Fruit fly (Drosophila melanogaster) whole organism, embryonic: ENCODE results near the gene Drs.

Source experiments
- CG10979 ChIP-seq: fragments of 200-800 bp; sonication (Bioruptor generic); optimal IDR thresholded peaks from 2 replicates; lab custom pipeline; 2018; ENCODE audit warnings: missing biosample characterization, mild to moderate bottlenecking, missing genetic modification characterization, moderate library complexity
- CG11085 ChIP-seq: fragments of 200-800 bp; sonication (Bioruptor generic); IDR thresholded peaks from 2 replicates; pipeline ENCODE4 v1.3.6; 2022; ENCODE audit warnings: missing biosample characterization, missing genetic modification characterization
- CG11398 ChIP-seq: fragments of 200-800 bp; sonication (Bioruptor generic); optimal IDR thresholded peaks from 2 replicates; lab custom pipeline; 2016; ENCODE audit warnings: missing biosample characterization, missing genetic modification characterization
- CG12071 ChIP-seq: fragments of 200-800 bp; sonication (Bioruptor generic); optimal IDR thresholded peaks from 3 replicates; lab custom pipeline; 2018; ENCODE audit warnings: missing biosample characterization, mild to moderate bottlenecking, missing genetic modification characterization
- CG14014 ChIP-seq: fragments of 200-800 bp; sonication (Bioruptor generic); IDR thresholded peaks from 2 replicates; pipeline ENCODE4 v1.3.6; 2022; ENCODE audit warnings: missing biosample characterization, missing genetic modification characterization
- CG14667 ChIP-seq: fragments of 200-800 bp; sonication (Bioruptor generic); IDR thresholded peaks from 2 replicates; pipeline ENCODE4 v1.3.6; 2022; ENCODE audit warnings: missing biosample characterization, missing genetic modification characterization
- CG15073 ChIP-seq: fragments of 200-800 bp; sonication (Bioruptor generic); optimal IDR thresholded peaks from 2 replicates; lab custom pipeline; 2016; ENCODE audit warnings: missing biosample characterization, missing genetic modification characterization
- CG16813 ChIP-seq: fragments of 200-800 bp; sonication (Bioruptor generic); IDR thresholded peaks from 3 replicates; pipeline ENCODE4 v1.3.6; 2022; ENCODE audit warnings: missing biosample characterization, missing genetic modification characterization; ENCODE audit not compliant: partially characterized antibody
- CG16815 ChIP-seq: fragments of 200-800 bp; sonication (Bioruptor generic); optimal IDR thresholded peaks from 3 replicates; lab custom pipeline; 2017; ENCODE audit warnings: missing biosample characterization, mild to moderate bottlenecking, missing genetic modification characterization
- CG17829 ChIP-seq: fragments of 200-800 bp; optimal IDR thresholded peaks from 2 replicates; lab custom pipeline; 2019; ENCODE audit warnings: missing biosample characterization, mild to moderate bottlenecking, missing genetic modification characterization, moderate library complexity
- CG2889 ChIP-seq: fragments of 200-800 bp; sonication (Bioruptor generic); IDR thresholded peaks from 3 replicates; pipeline ENCODE4 v1.3.6; 2022; ENCODE audit warnings: missing biosample characterization, missing genetic modification characterization
- CG31441 ChIP-seq: fragments of 200-800 bp; sonication (Bioruptor generic); IDR thresholded peaks from 2 replicates; pipeline ENCODE4 v1.3.6; 2022; ENCODE audit warnings: missing biosample characterization, missing genetic modification characterization
- CG3995 ChIP-seq: fragments of 200-800 bp; sonication (Bioruptor generic); optimal IDR thresholded peaks from 3 replicates; lab custom pipeline; 2016; ENCODE audit warnings: missing biosample characterization, missing genetic modification characterization
- CG4424 ChIP-seq: fragments of 200-800 bp; sonication (Bioruptor generic); optimal IDR thresholded peaks from 3 replicates; lab custom pipeline; 2016; ENCODE audit warnings: missing biosample characterization, missing genetic modification characterization
- CG4730 ChIP-seq: fragments of 200-800 bp; sonication (Bioruptor generic); IDR thresholded peaks from 2 replicates; pipeline ENCODE4 v1.3.6; 2022; ENCODE audit warnings: missing biosample characterization, missing genetic modification characterization
- CG4854 ChIP-seq: fragments of 200-800 bp; sonication (Bioruptor generic); optimal IDR thresholded peaks from 2 replicates; lab custom pipeline; 2016; ENCODE audit warnings: missing biosample characterization, missing genetic modification characterization, inconsistent platforms
- CG5180 ChIP-seq: fragments of 200-800 bp; sonication (Bioruptor generic); optimal IDR thresholded peaks from 3 replicates; lab custom pipeline; 2017; ENCODE audit warnings: missing biosample characterization, missing genetic modification characterization, mild to moderate bottlenecking, moderate library complexity, missing genetic modification reagents
- CG7745 ChIP-seq: fragments of 200-800 bp; sonication (Bioruptor generic); optimal IDR thresholded peaks from 2 replicates; lab custom pipeline; 2018; ENCODE audit warnings: missing biosample characterization, mild to moderate bottlenecking, missing genetic modification characterization, moderate library complexity
- CG7839 ChIP-seq: fragments of 200-800 bp; sonication (Bioruptor generic); optimal IDR thresholded peaks from 3 replicates; lab custom pipeline; 2018; ENCODE audit warnings: missing biosample characterization, mild to moderate bottlenecking, missing genetic modification characterization, moderate library complexity
- CG8281 ChIP-seq: fragments of 200-800 bp; sonication (Bioruptor generic); optimal IDR thresholded peaks from 2 replicates; lab custom pipeline; 2018; ENCODE audit warnings: missing biosample characterization, mild to moderate bottlenecking, missing genetic modification characterization, moderate library complexity
- CG9727 ChIP-seq: fragments of 200-800 bp; sonication (Bioruptor generic); optimal IDR thresholded peaks from 3 replicates; lab custom pipeline; 2017; ENCODE audit warnings: missing biosample characterization, mild to moderate bottlenecking, missing genetic modification characterization
- CG9876 ChIP-seq: fragments of 200-800 bp; sonication (Bioruptor generic); optimal IDR thresholded peaks from 2 replicates; lab custom pipeline; 2016; ENCODE audit warnings: missing biosample characterization, missing genetic modification characterization
- CoRest ChIP-seq: fragments of 200-800 bp; sonication (Bioruptor generic); optimal IDR thresholded peaks from 3 replicates; lab custom pipeline; 2018; ENCODE audit warnings: missing biosample characterization, mild to moderate bottlenecking, missing genetic modification characterization, moderate library complexity
- Doc3 ChIP-seq: fragments of 200-800 bp; sonication (Bioruptor generic); IDR thresholded peaks from 3 replicates; pipeline ENCODE4 v1.3.6; 2022; ENCODE audit warnings: missing biosample characterization, missing genetic modification characterization; ENCODE audit not compliant: partially characterized antibody
- Eip74EF ChIP-seq, 2 experiments: fragments of 200-800 bp in 1 of 2; fragments of >200 bp in 1 of 2; sonication (Bioruptor generic) in 1 of 2; optimal IDR thresholded peaks; 2 replicates each; lab custom pipeline; 2017 to 2019; ENCODE audit warnings: missing biosample characterization in 2 of 2, missing genetic modification characterization in 2 of 2, mild to moderate bottlenecking in 1 of 2, moderate library complexity in 1 of 2
- HmgD ChIP-seq: fragments of 200-800 bp; sonication (Bioruptor generic); optimal IDR thresholded peaks from 3 replicates; lab custom pipeline; 2016; ENCODE audit warnings: missing biosample characterization, missing genetic modification characterization
- HmgZ ChIP-seq: fragments of 200-800 bp; sonication (Bioruptor generic); optimal IDR thresholded peaks from 2 replicates; lab custom pipeline; 2018; ENCODE audit warnings: missing biosample characterization, mild to moderate bottlenecking, missing genetic modification characterization
- Hmx ChIP-seq: fragments of 200-800 bp; sonication (Bioruptor generic); optimal IDR thresholded peaks from 2 replicates; lab custom pipeline; 2016; ENCODE audit warnings: missing biosample characterization, missing genetic modification characterization
- Hr51 ChIP-seq, 2 experiments: fragments of 200-800 bp; sonication (Bioruptor generic); optimal IDR thresholded peaks; 2 replicates in 1 of 2; 3 replicates in 1 of 2; lab custom pipeline; 2016 to 2018; ENCODE audit warnings: missing biosample characterization in 2 of 2, missing genetic modification characterization in 2 of 2, mild to moderate bottlenecking in 1 of 2, moderate library complexity in 1 of 2
- MBD-R2 ChIP-seq: fragments of 200-800 bp; sonication (Bioruptor generic); IDR thresholded peaks from 2 replicates; pipeline ENCODE4 v1.3.6; 2022; ENCODE audit warnings: missing biosample characterization, missing genetic modification characterization
- NFAT ChIP-seq: fragments of 200-800 bp; sonication (Bioruptor generic); IDR thresholded peaks from 2 replicates; pipeline ENCODE4 v1.3.6; 2022; ENCODE audit warnings: missing biosample characterization, missing genetic modification characterization
- Oli ChIP-seq: fragments of 200-800 bp; sonication (Bioruptor generic); optimal IDR thresholded peaks from 2 replicates; lab custom pipeline; 2018; ENCODE audit warnings: missing biosample characterization, mild to moderate bottlenecking, missing genetic modification characterization, moderate library complexity
- Sox100B ChIP-seq: fragments of 200-800 bp; sonication (Bioruptor generic); optimal IDR thresholded peaks from 3 replicates; lab custom pipeline; 2018; ENCODE audit warnings: missing biosample characterization, mild to moderate bottlenecking, missing genetic modification characterization
- Xbp1 ChIP-seq: fragments of 200-800 bp; sonication (Bioruptor generic); optimal IDR thresholded peaks from 3 replicates; lab custom pipeline; 2016; ENCODE audit warnings: missing biosample characterization, mild to moderate bottlenecking, missing genetic modification characterization
- ab ChIP-seq: fragments of 200-800 bp; sonication (Bioruptor generic); optimal IDR thresholded peaks from 2 replicates; lab custom pipeline; 2016; ENCODE audit warnings: missing biosample characterization, missing genetic modification characterization
- cas ChIP-seq: fragments of 200-800 bp; sonication (Bioruptor generic); IDR thresholded peaks from 2 replicates; pipeline ENCODE4 v1.3.6; 2022; ENCODE audit warnings: missing biosample characterization, missing genetic modification characterization
- crp ChIP-seq, 2 experiments: fragments of 200-800 bp; sonication (Bioruptor generic); optimal IDR thresholded peaks; 2 replicates in 1 of 2; 3 replicates in 1 of 2; lab custom pipeline; 2017; ENCODE audit warnings: missing biosample characterization in 2 of 2, missing genetic modification characterization in 2 of 2, mild to moderate bottlenecking in 1 of 2, moderate library complexity in 1 of 2
- da ChIP-seq: fragments of 200-800 bp; sonication (Bioruptor generic); optimal IDR thresholded peaks from 2 replicates; lab custom pipeline; 2016; ENCODE audit warnings: missing biosample characterization, missing genetic modification characterization
- dmrt11E ChIP-seq: fragments of 200-800 bp; sonication (Bioruptor generic); optimal IDR thresholded peaks from 3 replicates; lab custom pipeline; 2018; ENCODE audit warnings: missing biosample characterization, mild to moderate bottlenecking, missing genetic modification characterization, moderate library complexity
- jigr1 ChIP-seq: fragments of 200-800 bp; sonication (Bioruptor generic); IDR thresholded peaks from 3 replicates; pipeline ENCODE4 v1.3.6; 2022; ENCODE audit warnings: missing biosample characterization, missing genetic modification characterization
- jing ChIP-seq: fragments of 200-800 bp; sonication (Bioruptor generic); optimal IDR thresholded peaks from 2 replicates; lab custom pipeline; 2018; ENCODE audit warnings: missing biosample characterization, mild to moderate bottlenecking, missing genetic modification characterization
- mam ChIP-seq: fragments of 200-800 bp; sonication (Bioruptor generic); optimal IDR thresholded peaks from 3 replicates; lab custom pipeline; 2016; ENCODE audit warnings: missing biosample characterization, missing genetic modification characterization
- mirr ChIP-seq: fragments of 200-800 bp; sonication (Bioruptor generic); optimal IDR thresholded peaks from 3 replicates; lab custom pipeline; 2018; ENCODE audit warnings: missing biosample characterization, mild to moderate bottlenecking, missing genetic modification characterization
- oc ChIP-seq: fragments of 200-800 bp; sonication (Bioruptor generic); optimal IDR thresholded peaks from 2 replicates; lab custom pipeline; 2018; ENCODE audit warnings: missing biosample characterization, mild to moderate bottlenecking, missing genetic modification characterization, moderate library complexity
- pho ChIP-seq: fragments of 200-800 bp; sonication (Bioruptor generic); optimal IDR thresholded peaks from 2 replicates; lab custom pipeline; 2016; ENCODE audit warnings: missing biosample characterization, missing genetic modification characterization
- scrt ChIP-seq: fragments of 200-800 bp; sonication (Bioruptor generic); optimal IDR thresholded peaks from 2 replicates; lab custom pipeline; 2018; ENCODE audit warnings: missing biosample characterization, mild to moderate bottlenecking, missing genetic modification characterization, moderate library complexity
- sens-2 ChIP-seq: fragments of 200-800 bp; sonication (Bioruptor generic); IDR thresholded peaks from 2 replicates; pipeline ENCODE4 v1.3.6; 2022; ENCODE audit warnings: missing biosample characterization, missing genetic modification characterization
- vfl ChIP-seq: fragments of 200-800 bp; sonication (Bioruptor generic); optimal IDR thresholded peaks from 2 replicates; lab custom pipeline; 2016; ENCODE audit warnings: missing biosample characterization, missing genetic modification characterization
- yki ChIP-seq: fragments of >200 bp; optimal IDR thresholded peaks from 3 replicates; lab custom pipeline; 2018

Drs gene

dm6 chr3L:3388708-3389665, 19.6 kb downstream of the Drs start (continued):
- no peak for TF ChIP-seq CG16815 (GFP tag; lab: Kevin White, UChicago)
- no peak for TF ChIP-seq vfl (GFP tag; lab: Kevin White, UChicago)
- no peak for TF ChIP-seq ab
- no peak for TF ChIP-seq HmgZ (tag; lab: Kevin White, UChicago)
- TF ChIP-seq jigr1 (GFP tag; lab: Robert Waterston, UW) = no peak
- no peak for TF ChIP-seq Sox100B (GFP tag; lab: Kevin White, UChicago)
- no peak; the same call in none of the 2 replicates for TF ChIP-seq CG31441 (GFP tag; lab: Robert Waterston, UW)
- no peak for TF ChIP-seq mirr (GFP tag; lab: Kevin White, UChicago)
- TF ChIP-seq crp (GFP tag; optimal IDR thresholded peaks at IDR 0.05; lab: Kevin White, UChicago) = no peak
- no peak for TF ChIP-seq Doc3 (GFP tag; lab: Robert Waterston, UW)
- TF ChIP-seq CG16813 (GFP tag; lab: Robert Waterston, UW) = no peak
- no peak for TF ChIP-seq CG7839
- peak; percentile 27 for TF ChIP-seq CG12071
- peak; percentile 58 for TF ChIP-seq oc (tag; lab: Kevin White, UChicago)
- TF ChIP-seq jing = no peak
- no peak for TF ChIP-seq CG14014 (GFP tag; lab: Robert Waterston, UW)
- no peak for TF ChIP-seq CG7745 (tag; lab: Kevin White, UChicago)
- TF ChIP-seq da = no peak
- no peak for TF ChIP-seq CG17829 (tag; lab: Kevin White, UChicago)
- TF ChIP-seq scrt (GFP tag; lab: Kevin White, UChicago) = no peak
- TF ChIP-seq mam (GFP tag; lab: Kevin White, UChicago) = no peak
- no peak for TF ChIP-seq Eip74EF (GFP tag; optimal IDR thresholded peaks at IDR 0.05; lab: Kevin White, UChicago)
- no peak for TF ChIP-seq NFAT
- TF ChIP-seq cas (GFP tag; lab: Robert Waterston, UW) = no peak
- no peak for TF ChIP-seq CG5180
- TF ChIP-seq CG3995 = no peak
- no peak for TF ChIP-seq sens-2
- TF ChIP-seq CG9876 (GFP tag; lab: Kevin White, UChicago) = no peak
- TF ChIP-seq CG8281 (tag; lab: Kevin White, UChicago) = no peak
- no peak for TF ChIP-seq CG2889 (GFP tag; lab: Robert Waterston, UW)
- TF ChIP-seq Hr51 (GFP tag; optimal IDR thresholded peaks at IDR 0.05; lab: Kevin White, UChicago) = no peak
- TF ChIP-seq CG14667 (GFP tag; lab: Robert Waterston, UW) = no peak
- TF ChIP-seq CG9727 = no peak
- TF ChIP-seq CoRest (tag; lab: Kevin White, UChicago) = no peak
- no peak for TF ChIP-seq dmrt11E (tag; lab: Kevin White, UChicago)
- no peak for TF ChIP-seq CG4854 (GFP tag; lab: Kevin White, UChicago)
- no peak for TF ChIP-seq CG11398 (GFP tag; lab: Kevin White, UChicago)
- no peak for TF ChIP-seq pho
- 0 out of 2 replicates have a peak, but pooled peaks have one; percentile 16 for TF ChIP-seq CG4730 (GFP tag; lab: Robert Waterston, UW)
- TF ChIP-seq CG4424 (GFP tag; lab: Kevin White, UChicago) = peak; percentile 24
- TF ChIP-seq CG11085 (GFP tag; lab: Robert Waterston, UW) = no peak
- TF ChIP-seq CG10979 (tag; lab: Kevin White, UChicago) = no peak
- no peak for TF ChIP-seq yki
- no peak for TF ChIP-seq HmgD
- TF ChIP-seq Oli (tag; lab: Kevin White, UChicago) = no peak
- TF ChIP-seq Xbp1 = peak; percentile 9
- no peak for TF ChIP-seq Hmx (GFP tag; lab: Kevin White, UChicago)
- TF ChIP-seq CG15073 (GFP tag; lab: Kevin White, UChicago) = no peak
- no peak for TF ChIP-seq MBD-R2 (GFP tag; lab: Robert Waterston, UW)
